Fruit fly (Drosophila melanogaster): Measurements from ENCODE around the gene COX7AL.

The COX7AL gene

DNA sequence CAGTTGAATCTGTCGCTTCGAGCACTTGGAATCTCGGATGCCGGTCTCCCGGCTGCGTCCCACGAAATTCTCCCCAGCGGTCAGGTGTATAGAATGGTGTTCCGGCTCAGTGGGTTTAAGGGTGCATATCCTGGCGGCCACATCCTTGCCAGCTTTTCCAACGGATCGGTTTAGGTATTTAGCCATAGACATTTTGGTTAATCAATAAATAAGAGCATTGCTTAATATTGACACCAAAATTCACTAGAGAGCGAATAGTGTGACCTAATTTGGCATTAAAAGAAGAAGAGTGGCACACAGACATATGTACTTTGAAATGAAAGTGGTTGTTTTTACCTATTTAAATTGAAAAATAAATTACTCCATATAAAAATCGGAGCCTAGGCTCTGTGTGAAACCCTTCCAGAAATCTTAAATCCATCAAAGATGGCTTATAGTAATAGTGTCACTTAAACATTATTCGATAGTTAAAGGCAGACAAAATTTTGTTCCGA, at the start of gene COX7AL, which contains the start of gene PNKP:
COX7AL (plus strand) TSS at position 419 of the 494 bp plus-strand sequence.
PNKP (minus strand) TSS at position 266 of the 494 bp plus-strand sequence.
- TF ChIP-seq CG8478 (optimal IDR thresholded peaks at IDR 0.05) = no peak

DNA sequence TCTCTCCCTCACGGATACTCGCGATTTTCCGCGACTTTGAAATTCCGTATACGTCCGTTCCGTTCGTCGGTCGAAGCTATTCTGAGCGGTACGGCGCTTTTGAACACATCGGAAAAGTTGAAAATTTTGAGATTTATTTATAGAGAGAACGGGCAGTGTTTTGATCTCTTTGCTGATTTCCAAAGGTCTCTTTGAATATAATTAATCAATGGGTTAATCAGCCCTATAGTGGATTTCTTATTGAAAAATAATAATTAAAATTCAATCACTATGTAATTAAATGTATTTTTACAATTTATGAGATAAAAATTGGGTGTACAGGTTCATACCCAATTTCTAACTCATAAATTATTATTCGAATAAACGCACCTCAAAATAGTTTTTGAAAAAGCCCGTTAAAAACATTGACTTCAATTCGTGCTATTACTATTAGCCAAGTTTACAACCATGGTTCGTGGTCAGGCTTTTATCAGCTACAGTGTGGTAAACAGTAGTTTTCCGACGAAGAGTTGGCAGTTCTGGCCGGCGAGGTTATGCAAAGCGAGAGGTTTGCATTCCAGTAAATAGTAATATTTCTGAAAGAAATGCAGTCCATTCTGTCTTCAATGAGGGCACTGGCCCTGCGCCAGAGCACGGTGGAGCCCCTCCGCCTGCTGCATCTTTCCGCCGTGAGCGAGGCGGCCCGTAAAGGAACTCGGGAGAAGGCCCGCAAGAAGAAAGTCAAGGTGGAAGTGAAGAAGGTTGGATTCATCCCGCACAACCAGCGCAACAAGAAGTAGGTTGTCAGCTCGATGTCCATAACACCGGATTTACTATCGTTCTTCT, 42.3 kb upstream of the COX7AL start, which contains the start of the genes CG9626 and mRpL1:
CG9626 (minus strand) TSS at position 51 of the 825 bp plus-strand sequence.
mRpL1 (plus strand) TSS at position 513 of the 825 bp plus-strand sequence.
- TF ChIP-seq CG8478 (optimal IDR thresholded peaks at IDR 0.05) = no peak
- no peak for TF ChIP-seq pan (optimal IDR thresholded peaks at IDR 0.05)
- no peak for TF ChIP-seq usp (GFP tag; optimal IDR thresholded peaks at IDR 0.05)
- no peak for TF ChIP-seq Dll (optimal IDR thresholded peaks at IDR 0.05)
- TF ChIP-seq EcR (GFP tag; optimal IDR thresholded peaks at IDR 0.05) = no peak
- no peak for TF ChIP-seq psq (optimal IDR thresholded peaks at IDR 0.05)

DNA sequence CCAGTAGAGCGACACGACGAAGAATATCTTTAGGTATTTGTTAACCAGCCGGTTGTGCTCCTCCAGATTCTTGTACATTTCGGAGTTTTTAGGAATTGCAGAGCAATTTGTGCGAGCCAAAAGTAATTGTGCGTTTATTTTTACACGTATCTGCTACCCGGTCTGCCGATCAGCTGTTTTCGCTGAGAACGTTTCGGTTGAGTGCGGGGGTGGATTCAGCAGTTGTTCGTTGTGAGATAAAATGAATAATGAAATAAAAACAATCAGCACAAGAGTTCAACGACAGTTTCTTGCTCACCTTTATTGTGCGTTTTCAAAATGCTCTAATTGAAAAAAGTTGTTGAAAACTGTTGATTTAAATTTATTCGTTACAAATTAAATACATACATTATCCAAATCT, 39.6 kb upstream of the COX7AL start, which contains the start of gene nac:
nac (minus strand) TSS at position 176 of the 400 bp plus-strand sequence.
- TF ChIP-seq usp (GFP tag; optimal IDR thresholded peaks at IDR 0.05) (no peak), psq (optimal IDR thresholded peaks at IDR 0.05) (no peak), CG8478 (optimal IDR thresholded peaks at IDR 0.05) (no peak), pan (optimal IDR thresholded peaks at IDR 0.05) (no peak), EcR (GFP tag; optimal IDR thresholded peaks at IDR 0.05) (no peak), Dll (optimal IDR thresholded peaks at IDR 0.05) (no peak)

DNA sequence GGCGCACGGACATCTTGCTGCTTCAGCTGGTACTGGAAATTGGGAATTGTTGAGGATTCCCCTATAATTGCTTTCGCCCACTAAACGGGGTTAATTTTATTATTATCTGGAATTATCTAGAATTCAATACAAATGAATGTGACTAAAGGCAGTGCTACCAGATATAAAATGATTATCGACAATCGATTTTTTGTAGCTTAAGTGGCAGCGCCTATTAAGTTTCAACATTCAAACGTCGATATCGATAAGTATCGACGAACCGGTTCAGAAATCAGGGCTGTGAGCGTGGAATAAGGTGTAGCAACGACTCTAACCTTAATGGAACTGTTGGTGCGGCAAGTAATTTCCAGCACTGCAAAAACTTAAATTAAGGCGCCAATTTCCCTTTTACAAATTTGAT, 38.4 kb upstream of the COX7AL start, which contains the start of gene Sgt1:
Sgt1 (minus strand) TSS at position 165 of the 400 bp plus-strand sequence.
- no peak for TF ChIP-seq psq (optimal IDR thresholded peaks at IDR 0.05)
- no peak for TF ChIP-seq pan (optimal IDR thresholded peaks at IDR 0.05)
- TF ChIP-seq CG8478 (optimal IDR thresholded peaks at IDR 0.05) = no peak
- no peak for TF ChIP-seq usp (GFP tag; optimal IDR thresholded peaks at IDR 0.05)
- TF ChIP-seq EcR (GFP tag; optimal IDR thresholded peaks at IDR 0.05) = no peak
- no peak for TF ChIP-seq Dll (optimal IDR thresholded peaks at IDR 0.05)

DNA sequence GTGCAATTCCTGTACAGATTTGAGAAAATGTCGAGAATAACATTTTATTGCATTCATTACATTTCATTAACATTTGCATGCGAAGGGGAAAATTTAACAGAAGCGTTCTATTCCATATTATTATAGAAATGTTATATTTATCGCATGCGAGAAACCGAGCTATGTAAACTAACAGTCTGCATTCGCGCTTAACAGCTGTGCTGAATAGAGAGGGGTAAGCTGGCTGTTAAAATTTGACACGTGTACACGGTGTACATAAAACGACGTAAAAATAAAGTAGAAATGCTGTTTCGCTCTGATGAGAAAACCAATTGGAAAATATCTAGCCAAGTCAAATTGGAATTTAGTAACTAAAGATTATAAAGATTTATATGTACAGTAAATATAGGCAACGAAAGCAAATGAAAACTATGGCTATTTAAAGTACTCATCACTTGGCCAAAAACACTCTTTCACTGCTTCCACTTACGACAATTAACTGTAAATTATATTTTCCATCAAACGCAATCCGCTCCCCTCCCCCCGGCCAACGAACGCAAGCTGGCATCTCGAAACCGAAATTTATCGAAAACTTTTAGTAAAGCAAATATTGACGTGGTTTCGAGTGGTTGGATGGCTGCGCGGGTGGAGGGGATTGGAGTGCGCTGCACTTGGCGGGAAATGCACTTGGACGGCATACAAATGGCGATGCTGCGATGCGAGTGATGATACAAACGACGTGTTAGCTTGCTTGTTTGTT, 37.1 kb upstream of the COX7AL start:
- no peak for TF ChIP-seq CG8478 (optimal IDR thresholded peaks at IDR 0.05)

DNA sequence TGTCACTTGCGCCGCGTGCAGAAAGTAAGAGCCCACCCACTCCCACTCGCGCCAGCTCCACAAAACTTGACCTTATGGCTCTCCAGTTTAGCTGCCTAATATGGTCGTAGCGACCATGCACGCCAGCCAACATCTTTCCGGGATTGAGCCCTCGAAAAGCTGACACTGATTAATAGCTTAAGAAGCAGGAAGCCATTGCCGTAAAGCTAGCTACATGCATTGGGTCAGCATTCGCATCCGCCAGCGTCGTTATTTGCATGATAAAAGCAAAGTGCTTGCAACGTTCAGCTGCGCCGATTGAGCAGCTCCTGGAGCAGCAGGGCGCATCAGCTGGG, 36.6 kb upstream of the COX7AL start:
- TF ChIP-seq usp (GFP tag; optimal IDR thresholded peaks at IDR 0.05) = no peak
- TF ChIP-seq Dll (optimal IDR thresholded peaks at IDR 0.05) = no peak
- no peak for TF ChIP-seq CG8478 (optimal IDR thresholded peaks at IDR 0.05)
- TF ChIP-seq pan (optimal IDR thresholded peaks at IDR 0.05) = no peak
- no peak for TF ChIP-seq EcR (GFP tag; optimal IDR thresholded peaks at IDR 0.05)
- no peak for TF ChIP-seq psq (optimal IDR thresholded peaks at IDR 0.05)

DNA sequence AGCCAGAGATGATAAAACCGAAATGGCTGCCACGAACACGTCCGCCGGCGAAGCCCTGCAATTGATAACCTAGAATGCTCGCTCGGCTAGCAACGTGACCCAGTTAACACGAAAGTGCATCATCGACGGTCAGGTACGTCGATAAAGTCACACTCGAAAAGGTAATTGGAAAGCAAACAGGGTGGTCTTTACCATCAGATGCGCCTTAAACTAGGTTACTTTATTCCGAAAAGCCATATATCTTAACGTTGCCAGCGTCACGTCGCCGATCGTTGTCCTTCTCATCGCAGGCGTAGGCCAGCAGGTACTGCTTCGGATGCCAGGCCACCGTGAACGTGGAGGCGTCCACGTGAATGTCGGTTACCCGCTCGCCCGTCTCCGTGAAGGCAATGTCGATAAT, 36.2 kb upstream of the COX7AL start:
- no peak for TF ChIP-seq EcR (GFP tag; optimal IDR thresholded peaks at IDR 0.05)
- TF ChIP-seq CG8478 (optimal IDR thresholded peaks at IDR 0.05) = no peak
- TF ChIP-seq pan (optimal IDR thresholded peaks at IDR 0.05) = no peak
- TF ChIP-seq usp (GFP tag; optimal IDR thresholded peaks at IDR 0.05) = no peak
- no peak for TF ChIP-seq psq (optimal IDR thresholded peaks at IDR 0.05)
- TF ChIP-seq Dll (optimal IDR thresholded peaks at IDR 0.05) = no peak

DNA sequence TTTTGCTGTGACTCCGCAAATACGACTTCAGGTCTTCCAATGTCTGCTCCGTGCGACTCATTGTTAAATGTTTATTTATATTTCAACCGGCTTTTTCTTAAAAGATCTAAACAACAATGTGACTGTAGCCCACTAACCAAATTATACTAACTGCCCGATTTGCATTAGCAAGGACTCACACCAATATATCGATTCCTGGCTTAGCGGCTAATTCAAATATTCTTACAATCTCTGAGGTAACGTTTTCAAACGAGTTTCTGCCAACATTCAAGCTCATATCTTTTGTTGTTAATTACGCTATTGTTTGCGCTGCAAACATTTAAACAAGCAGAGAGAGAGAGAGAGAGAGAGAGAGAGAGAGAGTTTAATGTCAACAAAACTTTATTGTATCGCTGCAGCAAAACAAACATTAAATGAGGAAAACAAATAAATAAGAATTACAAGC, 34.9 kb upstream of the COX7AL start, which contains the start of gene tex:
tex (minus strand) TSS at position 131 of the 445 bp plus-strand sequence.
- no peak for TF ChIP-seq pan (optimal IDR thresholded peaks at IDR 0.05)
- TF ChIP-seq EcR (GFP tag; optimal IDR thresholded peaks at IDR 0.05) = no peak
- no peak for TF ChIP-seq usp (GFP tag; optimal IDR thresholded peaks at IDR 0.05)
- TF ChIP-seq psq (optimal IDR thresholded peaks at IDR 0.05) = no peak
- no peak for TF ChIP-seq Dll (optimal IDR thresholded peaks at IDR 0.05)
- TF ChIP-seq CG8478 (optimal IDR thresholded peaks at IDR 0.05) = no peak

DNA sequence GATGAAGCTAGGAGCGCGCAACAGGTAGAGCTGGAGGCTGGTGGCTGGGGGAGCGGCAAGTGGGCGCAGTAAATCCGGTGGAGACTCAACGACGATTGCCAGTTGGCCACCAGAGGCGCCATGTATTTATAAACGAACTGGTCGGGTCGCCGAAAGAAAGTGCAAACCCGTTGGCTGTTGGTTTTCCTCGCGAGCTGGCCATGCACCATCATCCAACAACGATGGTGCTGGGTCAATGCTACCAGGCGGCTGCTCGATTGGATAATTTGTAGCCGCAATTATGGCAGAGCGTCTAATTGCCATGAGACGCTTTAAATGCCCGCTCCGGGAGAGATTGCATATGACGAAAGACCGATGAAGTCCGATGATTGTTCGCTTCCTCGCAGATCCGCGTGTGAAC, 32.8 kb upstream of the COX7AL start, which contains the start of gene CG11693:
CG11693 (minus strand) TSS at position 101 of the 400 bp plus-strand sequence.
- TF ChIP-seq EcR (GFP tag; optimal IDR thresholded peaks at IDR 0.05) (no peak), pan (optimal IDR thresholded peaks at IDR 0.05) (no peak), psq (optimal IDR thresholded peaks at IDR 0.05) (no peak), Dll (optimal IDR thresholded peaks at IDR 0.05) (no peak), CG8478 (optimal IDR thresholded peaks at IDR 0.05) (no peak), usp (GFP tag; optimal IDR thresholded peaks at IDR 0.05) (no peak)

DNA sequence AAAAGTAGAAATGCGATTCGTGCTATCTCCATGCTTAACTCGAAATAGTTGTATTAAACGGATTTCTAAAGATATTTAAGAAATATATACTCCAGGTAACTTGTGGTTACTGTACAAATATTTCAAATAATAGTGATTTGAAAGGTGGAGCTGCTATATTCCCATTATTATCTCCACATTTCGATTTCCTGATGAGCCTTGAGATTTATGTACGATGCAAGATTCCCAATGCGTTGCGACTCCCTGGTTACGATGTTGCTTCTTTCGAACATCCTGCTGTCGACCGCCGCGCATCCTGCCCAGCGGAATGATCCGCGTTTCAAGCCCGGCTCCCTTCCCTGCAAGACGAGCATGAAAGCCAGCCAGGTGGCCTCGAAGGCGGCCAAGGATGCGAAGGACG, 31.4 kb upstream of the COX7AL start, which contains the start of the genes CG11694 and CG11698:
CG11694 (minus strand) TSS at position 101 of the 400 bp plus-strand sequence.
CG11698 (plus strand) TSS at position 152 of the 400 bp plus-strand sequence.
- TF ChIP-seq psq (optimal IDR thresholded peaks at IDR 0.05) (no peak), CG8478 (optimal IDR thresholded peaks at IDR 0.05) (no peak), usp (GFP tag; optimal IDR thresholded peaks at IDR 0.05) (no peak), EcR (GFP tag; optimal IDR thresholded peaks at IDR 0.05) (no peak)

DNA sequence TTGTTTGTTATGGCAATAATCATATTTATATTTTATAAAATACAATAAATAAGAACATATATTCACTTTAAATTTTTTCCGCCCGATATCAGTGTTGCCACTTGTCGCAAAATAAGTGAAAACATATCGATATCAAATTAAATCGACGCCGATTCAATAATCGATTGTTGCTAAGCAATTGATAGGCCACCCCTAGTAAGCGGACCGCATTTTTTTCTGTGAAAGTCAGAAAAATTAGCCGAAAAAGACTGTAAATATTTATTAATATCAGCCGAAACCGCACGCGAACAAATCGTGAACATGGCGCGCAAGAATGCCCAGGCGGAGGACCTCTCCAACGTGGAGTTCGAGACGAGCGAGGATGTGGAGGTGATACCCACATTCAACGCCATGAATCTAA, 30.4 kb upstream of the COX7AL start, which contains the start of gene CG7483:
CG7483 (plus strand) TSS at position 171 of the 400 bp plus-strand sequence.
- TF ChIP-seq EcR (GFP tag; optimal IDR thresholded peaks at IDR 0.05) = no peak
- no peak for TF ChIP-seq CG8478 (optimal IDR thresholded peaks at IDR 0.05)
- no peak for TF ChIP-seq psq (optimal IDR thresholded peaks at IDR 0.05)

Data from whole organism.